Worm (Caenorhabditis elegans) whole organism, L1 larva: ENCODE data around the gene C53C11.2.

Experiments used
- aha-1 ChIP-seq: fragments of 150-350 bp; optimal IDR thresholded peaks from 2 replicates; lab custom pipeline; 2014; ENCODE audit warnings: missing biosample characterization, missing genetic modification characterization
- aly-2 ChIP-seq: fragments of 150-350 bp; optimal IDR thresholded peaks from 2 replicates; lab custom pipeline; 2014; ENCODE audit warnings: missing biosample characterization, missing genetic modification characterization
- ceh-8 ChIP-seq: fragments of 200-800 bp; sonication (Bioruptor generic); optimal IDR thresholded peaks from 2 replicates; lab custom pipeline; 2018; ENCODE audit warnings: mild to moderate bottlenecking, missing genetic modification characterization, moderate library complexity, missing compliant biosample characterization
- ceh-88 ChIP-seq: fragments of 200-800 bp; sonication (Bioruptor generic); IDR thresholded peaks from 2 replicates; pipeline ENCODE4 v1.3.6; 2022; ENCODE audit warnings: missing genetic modification characterization, missing compliant biosample characterization
- ceh-90 ChIP-seq: sonication (generic microtip); optimal IDR thresholded peaks from 2 replicates; lab custom pipeline; 2016; ENCODE audit warnings: missing genetic modification characterization, missing compliant biosample characterization
- ces-1 ChIP-seq: fragments of 150-350 bp; optimal IDR thresholded peaks from 2 replicates; lab custom pipeline; 2014; ENCODE audit warnings: missing biosample characterization, missing genetic modification reagents, missing genetic modification characterization
- dsc-1 ChIP-seq: sonication (generic microtip); optimal IDR thresholded peaks from 2 replicates; lab custom pipeline; 2016; ENCODE audit warnings: mild to moderate bottlenecking, missing genetic modification characterization, missing compliant biosample characterization
- efl-1 ChIP-seq, 4 experiments: fragments of 150-350 bp; optimal IDR thresholded peaks in 3 of 4; peaks in 1 of 4; 1 replicate in 1 of 4; 2 replicates in 3 of 4; lab custom pipeline; 2014; ENCODE audit warnings: missing biosample characterization in 2 of 4, missing genetic modification characterization in 2 of 4, missing genetic modification reagents in 2 of 4
- efl-3 ChIP-seq: fragments of 200-800 bp; sonication (Bioruptor generic); optimal IDR thresholded peaks from 2 replicates; lab custom pipeline; 2018; ENCODE audit warnings: mild to moderate bottlenecking, missing genetic modification characterization, missing compliant biosample characterization
- egl-13 ChIP-seq: sonication (generic microtip); optimal IDR thresholded peaks from 2 replicates; lab custom pipeline; 2016; ENCODE audit warnings: missing genotype, missing genetic modification reagents, missing genetic modification characterization, missing compliant biosample characterization
- egl-27 ChIP-seq, 2 experiments: fragments of 150-350 bp in 1 of 2; sonication (generic microtip); optimal IDR thresholded peaks; 3 replicates each; lab custom pipeline; 2017 to 2018; ENCODE audit warnings: missing biosample characterization in 2 of 2, missing genetic modification characterization in 2 of 2, missing genetic modification reagents in 2 of 2
- elt-2 ChIP-seq: sonication (generic microtip); optimal IDR thresholded peaks from 2 replicates; lab custom pipeline; 2016; ENCODE audit warnings: missing genetic modification characterization, mild to moderate bottlenecking, inconsistent platforms, missing compliant biosample characterization, missing genetic modification reagents
- elt-3 ChIP-seq, 6 experiments: fragments of 150-350 bp in 1 of 6; sonication (generic microtip); optimal IDR thresholded peaks; 2 replicates each; lab custom pipeline; 2017 to 2018; ENCODE audit warnings: missing biosample characterization in 6 of 6, missing genetic modification characterization in 6 of 6, inconsistent platforms in 1 of 6
- ets-5 ChIP-seq: fragments of 200-800 bp; sonication (Bioruptor generic); IDR thresholded peaks from 2 replicates; pipeline ENCODE4 v1.3.6; 2022; ENCODE audit warnings: missing genetic modification characterization, missing compliant biosample characterization
- fkh-10 ChIP-seq: sonication (generic microtip); optimal IDR thresholded peaks from 2 replicates; lab custom pipeline; 2017; ENCODE audit warnings: missing biosample characterization, missing genetic modification reagents, missing genetic modification characterization
- fkh-8 ChIP-seq: sonication (generic microtip); optimal IDR thresholded peaks from 2 replicates; lab custom pipeline; 2016; ENCODE audit warnings: mild to moderate bottlenecking, missing genetic modification characterization, missing compliant biosample characterization
- hpl-2 ChIP-seq: fragments of 150-350 bp; optimal IDR thresholded peaks from 2 replicates; lab custom pipeline; 2014; ENCODE audit warnings: missing biosample characterization, missing genetic modification reagents, missing genetic modification characterization
- jun-1 ChIP-seq: fragments of 150-350 bp; optimal IDR thresholded peaks from 2 replicates; lab custom pipeline; 2014; ENCODE audit warnings: missing biosample characterization, missing genetic modification reagents, missing genetic modification characterization
- lin-14 ChIP-seq: fragments of 200-800 bp; sonication (Bioruptor generic); optimal IDR thresholded peaks from 2 replicates; lab custom pipeline; 2018; ENCODE audit warnings: mild to moderate bottlenecking, missing genetic modification characterization, moderate library complexity, missing compliant biosample characterization
- lin-39 ChIP-seq: fragments of 150-350 bp; optimal IDR thresholded peaks from 2 replicates; lab custom pipeline; 2014; ENCODE audit warnings: missing biosample characterization, missing genetic modification reagents, missing genetic modification characterization
- lir-3 ChIP-seq: sonication (generic microtip); optimal IDR thresholded peaks from 2 replicates; lab custom pipeline; 2016; ENCODE audit warnings: mild to moderate bottlenecking, missing genetic modification characterization, moderate library complexity, missing compliant biosample characterization; ENCODE audit not compliant: poor library complexity
- mab-9 ChIP-seq: fragments of 200-800 bp; sonication (Bioruptor generic); IDR thresholded peaks from 2 replicates; pipeline ENCODE4 v1.3.6; 2022; ENCODE audit warnings: missing genetic modification reagents, missing genetic modification characterization, missing compliant biosample characterization
- mdl-1 ChIP-seq, 2 experiments: fragments of 150-350 bp; optimal IDR thresholded peaks; 2 replicates each; lab custom pipeline; 2014 to 2017; ENCODE audit warnings: missing biosample characterization in 2 of 2, missing genetic modification characterization in 2 of 2, inconsistent platforms in 1 of 2
- nhr-11 ChIP-seq: fragments of 150-350 bp; optimal IDR thresholded peaks from 2 replicates; lab custom pipeline; 2014; ENCODE audit warnings: missing biosample characterization, missing genetic modification characterization
- nhr-12 ChIP-seq: sonication (generic microtip); optimal IDR thresholded peaks from 2 replicates; lab custom pipeline; 2017; ENCODE audit warnings: missing biosample characterization, missing genetic modification characterization
- nhr-19 ChIP-seq: fragments of 200-800 bp; sonication (Bioruptor generic); conservative IDR thresholded peaks from 2 replicates; pipeline ENCODE4 v1.3.6; 2022; ENCODE audit warnings: missing genetic modification characterization, missing compliant biosample characterization
- nhr-20 ChIP-seq: sonication (generic microtip); optimal IDR thresholded peaks from 2 replicates; lab custom pipeline; 2016; ENCODE audit warnings: mild to moderate bottlenecking, missing genetic modification characterization, missing compliant biosample characterization
- nhr-28 ChIP-seq: fragments of 150-350 bp; optimal IDR thresholded peaks from 2 replicates; lab custom pipeline; 2014; ENCODE audit warnings: missing biosample characterization, missing genetic modification characterization
- nhr-47 ChIP-seq: sonication (generic microtip); optimal IDR thresholded peaks from 2 replicates; lab custom pipeline; 2016; ENCODE audit warnings: mild to moderate bottlenecking, missing genetic modification characterization, moderate library complexity, missing compliant biosample characterization
- nhr-71 ChIP-seq: sonication (generic microtip); optimal IDR thresholded peaks from 2 replicates; lab custom pipeline; 2016; ENCODE audit warnings: mild to moderate bottlenecking, missing genetic modification characterization, moderate library complexity, missing compliant biosample characterization
- nhr-84 ChIP-seq: sonication (generic microtip); optimal IDR thresholded peaks from 2 replicates; lab custom pipeline; 2017; ENCODE audit warnings: missing biosample characterization, missing genetic modification characterization
- nhr-85 ChIP-seq: sonication (generic microtip); peaks from one replicate; lab custom pipeline; 2016; ENCODE audit warnings: missing genetic modification characterization, inconsistent platforms, missing compliant biosample characterization
- pax-3 ChIP-seq: fragments of 200-800 bp; sonication (Bioruptor generic); optimal IDR thresholded peaks from 2 replicates; lab custom pipeline; 2018; ENCODE audit warnings: mild to moderate bottlenecking, missing genetic modification characterization, moderate library complexity, missing compliant biosample characterization
- pqm-1 ChIP-seq: sonication (generic microtip); optimal IDR thresholded peaks from 3 replicates; lab custom pipeline; 2017; ENCODE audit warnings: missing biosample characterization, missing genetic modification characterization
- sox-4 ChIP-seq: sonication (generic microtip); optimal IDR thresholded peaks from 2 replicates; lab custom pipeline; 2016; ENCODE audit warnings: missing genetic modification characterization, missing compliant biosample characterization
- sup-37 ChIP-seq: fragments of 200-800 bp; sonication (Bioruptor generic); optimal IDR thresholded peaks from 2 replicates; lab custom pipeline; 2018; ENCODE audit warnings: mild to moderate bottlenecking, missing genetic modification characterization, missing compliant biosample characterization
- tlp-1 ChIP-seq: fragments of 150-350 bp; optimal IDR thresholded peaks from 2 replicates; lab custom pipeline; 2014; ENCODE audit warnings: missing biosample characterization, missing genetic modification characterization
- unc-130 ChIP-seq: fragments of 150-350 bp; optimal IDR thresholded peaks from 2 replicates; lab custom pipeline; 2017; ENCODE audit warnings: missing biosample characterization, missing genetic modification characterization, inconsistent platforms
- unc-98 ChIP-seq: fragments of 200-800 bp; sonication (Bioruptor generic); IDR thresholded peaks from 2 replicates; pipeline ENCODE4 v1.3.6; 2022; ENCODE audit warnings: missing genetic modification characterization, missing compliant biosample characterization
- vab-15 ChIP-seq: sonication (generic microtip); optimal IDR thresholded peaks from 2 replicates; lab custom pipeline; 2017; ENCODE audit warnings: missing genotype, mild to moderate bottlenecking, missing genetic modification characterization, missing compliant biosample characterization
- zag-1 ChIP-seq: fragments of 150-350 bp; optimal IDR thresholded peaks from 2 replicates; lab custom pipeline; 2014; ENCODE audit warnings: missing biosample characterization, missing genetic modification characterization
- zip-4 ChIP-seq: fragments of 200-800 bp; sonication (Bioruptor generic); optimal IDR thresholded peaks from 2 replicates; lab custom pipeline; 2018; ENCODE audit warnings: mild to moderate bottlenecking, missing genetic modification characterization, moderate library complexity, missing compliant biosample characterization
- ztf-4 ChIP-seq: fragments of 150-350 bp; optimal IDR thresholded peaks from 2 replicates; lab custom pipeline; 2014; ENCODE audit warnings: missing biosample characterization, missing genetic modification characterization

C53C11.2 gene

DNA sequence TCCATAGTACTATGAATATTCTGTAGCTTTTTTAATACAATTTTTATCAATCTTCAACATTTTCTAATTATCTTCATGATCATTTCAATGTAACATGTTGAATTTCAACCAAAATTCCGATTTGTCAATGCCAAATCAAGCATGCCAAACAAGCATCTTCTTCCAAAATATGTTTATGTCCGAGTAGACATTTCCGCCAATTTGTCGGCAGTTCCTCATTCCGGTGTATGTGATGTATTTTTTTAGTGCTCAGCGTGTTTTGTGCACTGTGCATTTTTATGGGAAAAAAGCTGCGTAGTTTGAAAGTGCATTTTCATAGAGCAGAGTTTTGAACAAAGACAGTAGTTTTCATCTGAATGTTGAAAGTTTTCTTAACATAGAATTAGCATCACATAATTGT is 13.0 kb downstream of the C53C11.2 start:
- TF ChIP-seq zag-1 (no peak), elt-2 (tag; lab: Kevin White, UChicago) (no peak), aly-2 (tag; lab: Kevin White, UChicago) (no peak), sup-37 (GFP tag; lab: Kevin White, UChicago) (no peak), zip-4 (GFP tag; lab: Kevin White, UChicago) (no peak), pqm-1 (no peak), elt-3 (tag; optimal IDR thresholded peaks at IDR 0.05; lab: Kevin White, UChicago) (no peak), nhr-71 (tag; lab: Kevin White, UChicago) (no peak), vab-15 (tag; lab: Kevin White, UChicago) (no peak), nhr-28 (tag; lab: Kevin White, UChicago) (no peak), ces-1 (GFP tag; lab: Kevin White, UChicago) (no peak), ceh-90 (tag; lab: Kevin White, UChicago) (no peak), nhr-19 (GFP tag; lab: Robert Waterston, UW) (no peak), mab-9 (GFP tag; lab: Robert Waterston, UW) (no peak), sox-4 (tag; lab: Kevin White, UChicago) (no peak), ceh-88 (GFP tag; lab: Robert Waterston, UW) (no peak)

DNA sequence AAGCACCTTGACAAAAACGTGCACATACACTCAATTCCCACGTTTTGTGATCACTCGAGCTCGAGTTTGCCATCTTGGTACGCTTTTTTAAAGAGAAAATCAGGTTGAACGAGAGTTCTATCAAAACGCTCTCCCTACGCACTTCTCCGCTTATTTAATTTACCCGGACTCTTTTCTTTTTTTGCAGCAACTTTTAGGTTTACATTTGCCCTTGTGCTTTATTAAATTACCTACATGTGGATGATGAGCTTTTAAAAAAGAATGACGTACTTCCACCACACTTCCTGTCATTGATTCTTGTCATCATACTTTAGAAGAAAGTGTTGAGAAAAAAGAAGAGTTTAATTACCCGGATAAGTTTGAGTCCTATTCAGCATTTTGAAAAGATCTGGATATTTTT is 15.7 kb downstream of the C53C11.2 start:
- TF ChIP-seq ces-1 (GFP tag; lab: Kevin White, UChicago) = peak; percentile 13
- no peak for TF ChIP-seq hpl-2 (GFP tag; lab: Kevin White, UChicago)
- no peak for TF ChIP-seq ceh-88 (GFP tag; lab: Robert Waterston, UW)
- peak; percentile 50 for TF ChIP-seq lin-14
- peak; percentile 94 for TF ChIP-seq fkh-10 (GFP tag; lab: Kevin White, UChicago)
- no peak for TF ChIP-seq aly-2 (tag; lab: Kevin White, UChicago)
- TF ChIP-seq jun-1 (tag; lab: Kevin White, UChicago) = no peak
- TF ChIP-seq nhr-11 = no peak
- TF ChIP-seq ets-5 = no peak
- no peak for TF ChIP-seq ceh-8 (GFP tag; lab: Kevin White, UChicago)

DNA sequence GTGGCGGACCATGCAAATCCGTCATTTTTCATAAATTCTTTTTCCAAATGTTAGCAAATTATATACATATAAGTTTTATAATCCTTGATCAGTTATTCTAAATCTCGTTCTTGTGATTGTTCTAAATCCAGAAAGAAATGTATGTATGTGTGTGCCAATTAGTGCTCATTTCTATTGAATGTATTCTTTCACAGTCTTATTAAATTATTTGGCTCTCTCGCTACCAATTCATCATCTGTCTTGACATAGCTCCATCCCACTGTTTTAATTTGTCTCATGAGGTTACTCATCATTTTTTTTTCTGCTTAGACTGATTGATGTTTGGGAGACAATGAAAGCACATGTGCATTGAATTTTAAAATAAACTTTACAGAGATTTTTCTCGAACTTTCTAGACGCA is 19.0 kb downstream of the C53C11.2 start:
- TF ChIP-seq lin-14 (peak; percentile 13), egl-13 (tag; lab: Kevin White, UChicago) (no peak), nhr-11 (no peak), dsc-1 (tag; lab: Kevin White, UChicago) (peak; percentile 86), unc-130 (tag; lab: Kevin White, UChicago) (no peak)

DNA sequence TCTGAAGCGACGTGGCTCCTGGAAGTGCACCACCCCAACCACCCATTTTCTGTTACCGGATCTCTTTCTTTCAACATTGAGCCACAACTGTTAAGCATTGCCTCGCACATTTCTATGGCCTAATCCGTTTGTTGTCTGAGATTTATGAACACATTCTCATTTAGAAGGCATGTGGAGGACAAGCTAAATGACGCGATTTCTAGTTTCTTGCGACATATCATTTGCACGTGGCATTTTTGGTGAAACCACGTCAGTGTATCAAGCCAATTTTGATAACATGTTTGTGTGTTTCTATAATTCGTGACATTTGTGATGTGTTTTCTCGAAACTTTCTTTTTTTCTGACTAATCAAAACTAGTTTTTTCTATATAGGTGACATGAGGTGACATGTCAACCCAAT is 20.3 kb downstream of the C53C11.2 start:
- TF ChIP-seq fkh-8 (peak; percentile 64), nhr-71 (tag; lab: Kevin White, UChicago) (peak; percentile 45), dsc-1 (tag; lab: Kevin White, UChicago) (peak; percentile 65), efl-1 (optimal IDR thresholded peaks at IDR 0.05; lab: Kevin White, UChicago) (no peak), efl-1 (GFP tag; optimal IDR thresholded peaks at IDR 0.05 in 1 of 2; lab: Kevin White, UChicago) (peak in 1 of 2 experiments; percentile 68), pax-3 (peak; percentile 54), sox-4 (tag; lab: Kevin White, UChicago) (peak; percentile 49), ceh-90 (tag; lab: Kevin White, UChicago) (no peak), mdl-1 (tag; optimal IDR thresholded peaks at IDR 0.05; lab: Kevin White, UChicago) (no peak), nhr-47 (tag; lab: Kevin White, UChicago) (peak; percentile 26)

DNA sequence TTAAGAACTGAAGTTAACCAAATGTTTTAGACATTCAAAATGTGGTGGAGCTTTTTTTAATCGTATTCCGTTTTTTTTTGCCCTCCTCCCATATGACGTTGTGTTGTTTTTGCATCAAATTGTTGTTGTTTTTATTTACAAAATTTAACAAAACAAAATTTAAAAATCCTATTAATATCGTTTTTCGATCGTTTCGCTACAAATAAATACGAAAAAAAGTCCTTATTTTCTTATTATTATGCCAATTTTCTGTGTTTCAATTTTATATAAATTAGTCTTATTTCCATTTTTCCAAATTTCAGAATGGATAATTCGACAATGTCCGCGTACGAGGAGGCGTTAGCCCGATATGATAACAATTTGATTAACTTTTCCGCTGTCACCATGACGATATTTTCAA is 23.0 kb downstream of the C53C11.2 start, which contains the start of gene npr-36:
Gene npr-36 (plus strand): TSS at position 301 of the 400 bp plus-strand sequence.
- no peak for TF ChIP-seq efl-3 (GFP tag; lab: Kevin White, UChicago)
- no peak for TF ChIP-seq fkh-10 (GFP tag; lab: Kevin White, UChicago)
- TF ChIP-seq unc-98 = no peak
- TF ChIP-seq egl-27 (tag; optimal IDR thresholded peaks at IDR 0.05; lab: Kevin White, UChicago) = no peak
- no peak for TF ChIP-seq unc-130 (tag; lab: Kevin White, UChicago)
- no peak for TF ChIP-seq zip-4 (GFP tag; lab: Kevin White, UChicago)
- no peak for TF ChIP-seq vab-15 (tag; lab: Kevin White, UChicago)
- no peak for TF ChIP-seq ztf-4 (tag; lab: Kevin White, UChicago)
- TF ChIP-seq aha-1 = no peak
- TF ChIP-seq nhr-20 = no peak
- no peak for TF ChIP-seq nhr-85 (tag; lab: Kevin White, UChicago)
- no peak for TF ChIP-seq lin-39
- TF ChIP-seq lin-14 = no peak
- TF ChIP-seq nhr-84 (tag; lab: Kevin White, UChicago) = no peak
- no peak for TF ChIP-seq lir-3
- TF ChIP-seq nhr-12 = no peak
- no peak for TF ChIP-seq tlp-1 (tag; lab: Kevin White, UChicago)
